Worm (Caenorhabditis elegans) whole organism, early embryonic: ENCODE measurements around the gene srh-2.

Experiments
- F13C5.2 ChIP-seq: sonication (generic microtip); optimal IDR thresholded peaks from 2 replicates; lab custom pipeline; 2017; ENCODE audit warnings: mild to moderate bottlenecking, missing genetic modification characterization, inconsistent platforms, missing compliant biosample characterization
- aly-1 ChIP-seq: sonication (generic microtip); optimal IDR thresholded peaks from 2 replicates; lab custom pipeline; 2016; ENCODE audit warnings: missing genetic modification characterization, missing compliant biosample characterization
- tbx-11 ChIP-seq: fragments of 200-800 bp; sonication (Bioruptor generic); IDR thresholded peaks from 2 replicates; pipeline ENCODE4 v1.3.6; 2022; ENCODE audit warnings: missing genetic modification characterization, missing compliant biosample characterization
- tbx-37 ChIP-seq: fragments of 200-800 bp; sonication (Bioruptor generic); conservative IDR thresholded peaks from 2 replicates; pipeline ENCODE4 v1.3.6; 2022; ENCODE audit warnings: missing genetic modification reagents, missing genetic modification characterization, missing compliant biosample characterization

ce11 chrV:764732-765131 lies 36.6 kb downstream of the srh-2 start, which contains the start of gene str-238:
- TF ChIP-seq tbx-37 (no peak), tbx-11 (GFP tag; lab: Robert Waterston, UW) (no peak), F13C5.2 (tag; lab: Kevin White, UChicago) (no peak), aly-1 (tag; lab: Kevin White, UChicago) (no peak)
